Fruit fly (Drosophila melanogaster): ENCODE measurements around the gene Scgbeta.

Scgbeta gene

DNA sequence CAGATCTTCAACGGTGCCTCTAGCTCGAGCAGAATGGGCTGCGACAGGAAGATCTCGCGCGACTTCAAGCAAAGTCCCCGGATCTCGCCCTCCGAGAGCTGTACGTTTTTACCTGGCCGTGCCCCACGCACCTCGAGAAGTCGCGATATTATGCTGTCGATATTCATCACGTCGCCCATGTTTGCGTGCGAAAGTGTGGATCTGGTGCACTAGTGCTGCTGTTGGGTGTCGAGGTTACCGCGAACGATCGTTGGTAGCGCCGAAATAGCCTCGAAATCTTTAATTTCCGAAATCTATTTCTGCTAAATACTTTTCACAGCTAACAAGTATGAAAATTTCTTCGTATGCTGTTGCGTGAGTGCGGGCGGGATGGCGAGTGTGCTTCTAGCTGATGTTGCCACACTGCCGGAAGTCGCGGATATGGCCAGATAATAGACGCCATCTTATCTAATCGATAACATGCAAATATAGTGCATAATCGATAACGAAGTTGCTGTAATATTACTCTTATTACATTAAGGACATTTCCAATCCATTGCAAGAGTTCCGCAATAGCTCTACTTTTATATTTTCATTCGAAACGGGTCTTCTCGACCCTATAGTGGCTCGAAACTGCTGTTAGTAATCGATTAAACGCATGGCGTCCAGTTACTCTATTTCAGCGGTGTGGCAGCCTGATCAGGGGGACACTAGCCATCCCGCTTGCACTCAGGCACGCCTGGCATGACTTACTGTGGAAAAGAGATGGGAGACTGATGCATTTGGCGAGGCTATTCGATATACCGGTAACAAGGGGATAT, 3.5 kb upstream of the Scgbeta start, which contains the start of gene Pp1-87B:
TSS of gene Pp1-87B (minus strand) at position 408 of the 800 bp plus-strand sequence.
- TF ChIP-seq toe (GFP tag; optimal IDR thresholded peaks at IDR 0.05) (no peak), CG11617 (GFP tag; optimal IDR thresholded peaks at IDR 0.05) (peak; percentile 33), Crg-1 (GFP tag; optimal IDR thresholded peaks at IDR 0.05) (peak; percentile 4), Clk (GFP tag; optimal IDR thresholded peaks at IDR 0.05) (peak; percentile 22), CG14711 (tag; optimal IDR thresholded peaks at IDR 0.05) (no peak), pad (GFP tag; optimal IDR thresholded peaks at IDR 0.05) (peak; percentile 58), CG7045 (GFP tag; optimal IDR thresholded peaks at IDR 0.05) (peak; percentile 51), Mnt (GFP tag; optimal IDR thresholded peaks at IDR 0.05) (peak; percentile 25), tj (GFP tag; optimal IDR thresholded peaks at IDR 0.05) (peak; percentile 27), CG5204 (GFP tag; optimal IDR thresholded peaks at IDR 0.05) (no peak), bab1 (GFP tag; optimal IDR thresholded peaks at IDR 0.05) (peak; percentile 4), CG7101 (tag; optimal IDR thresholded peaks at IDR 0.05) (peak; percentile 24), CG1620 (GFP tag; optimal IDR thresholded peaks at IDR 0.05) (peak; percentile 40)

DNA sequence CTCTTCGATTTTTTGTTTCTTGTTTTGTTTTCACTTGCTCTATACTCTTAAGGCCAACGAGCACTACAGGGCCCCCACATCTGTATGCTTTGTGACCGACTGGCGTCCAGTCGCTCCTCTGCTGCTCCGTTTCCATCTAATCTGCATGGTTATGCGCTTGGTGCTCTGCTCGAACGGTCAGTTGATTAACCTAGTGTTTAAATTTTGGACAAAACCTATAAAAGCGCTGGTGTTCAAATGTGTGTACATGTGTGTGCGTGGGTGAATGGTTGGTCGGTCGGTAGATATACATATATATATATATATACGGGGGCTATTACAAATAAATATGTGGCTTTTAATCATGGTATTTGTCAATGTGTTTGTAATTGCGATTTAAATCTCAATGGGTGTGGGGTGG, 1.8 kb upstream of the Scgbeta start:
- TF ChIP-seq CG1620 (GFP tag; optimal IDR thresholded peaks at IDR 0.05) (no peak), Mnt (GFP tag; optimal IDR thresholded peaks at IDR 0.05) (no peak), CG14711 (tag; optimal IDR thresholded peaks at IDR 0.05) (no peak), Hr96 (GFP tag; optimal IDR thresholded peaks at IDR 0.05) (no peak), CG5204 (GFP tag; optimal IDR thresholded peaks at IDR 0.05) (no peak), CG7101 (tag; optimal IDR thresholded peaks at IDR 0.05) (no peak), cic (GFP tag; optimal IDR thresholded peaks at IDR 0.05) (no peak), pad (GFP tag; optimal IDR thresholded peaks at IDR 0.05) (no peak), bab1 (GFP tag; optimal IDR thresholded peaks at IDR 0.05) (no peak), ovo (GFP tag; optimal IDR thresholded peaks at IDR 0.05) (no peak), kay (GFP tag; ENCODE audit: borderline replicate concordance) (no peak)

DNA sequence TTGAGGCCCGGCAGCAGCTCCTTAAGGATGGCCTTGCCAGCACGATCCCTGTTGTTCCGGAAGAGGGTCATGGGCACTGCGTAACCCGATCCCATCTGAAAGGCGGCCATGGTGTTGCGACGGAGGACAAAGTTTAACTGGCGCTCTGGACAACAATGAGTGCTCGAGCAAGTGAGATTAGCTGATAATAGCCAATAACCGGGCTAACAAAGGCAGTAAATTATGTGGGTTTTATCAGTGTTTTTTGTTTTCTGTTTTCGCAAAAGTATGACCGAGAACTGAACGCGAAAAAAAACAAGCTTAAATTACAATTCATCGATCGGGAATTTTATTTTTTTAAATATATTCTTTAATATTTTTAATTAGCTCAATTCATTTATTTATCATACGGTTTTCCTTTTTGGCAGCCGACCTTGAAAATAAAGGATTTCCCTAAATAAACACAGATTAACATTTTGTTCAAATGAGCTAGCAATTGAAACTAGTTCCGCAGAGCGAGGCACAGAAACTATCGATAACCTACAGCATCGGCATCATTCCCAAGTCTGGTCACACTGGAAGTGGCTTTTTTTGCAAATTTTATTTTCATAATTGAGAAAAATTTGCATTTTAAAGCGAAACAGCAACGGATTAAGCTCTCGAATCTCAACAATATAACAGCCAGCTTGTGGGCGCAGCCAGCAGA, 8.8 kb downstream of the Scgbeta start, which contains the start of the genes Dip-C and pps:
TSS of gene Dip-C (minus strand) at position 486 of the 685 bp plus-strand sequence.
TSS of gene pps (plus strand) at position 555 of the 685 bp plus-strand sequence.
- TF ChIP-seq tj (GFP tag; optimal IDR thresholded peaks at IDR 0.05) (no peak), kay (GFP tag; ENCODE audit: borderline replicate concordance) (no peak), CG11617 (GFP tag; optimal IDR thresholded peaks at IDR 0.05) (peak; percentile 11), CG12768 (GFP tag; optimal IDR thresholded peaks at IDR 0.05) (no peak), Hr96 (GFP tag; optimal IDR thresholded peaks at IDR 0.05) (no peak), ovo (GFP tag; optimal IDR thresholded peaks at IDR 0.05) (no peak), Clk (GFP tag; optimal IDR thresholded peaks at IDR 0.05) (no peak), bab1 (GFP tag; optimal IDR thresholded peaks at IDR 0.05) (peak; percentile 14), CG1620 (GFP tag; optimal IDR thresholded peaks at IDR 0.05) (no peak), toe (GFP tag; optimal IDR thresholded peaks at IDR 0.05) (no peak), Crg-1 (GFP tag; optimal IDR thresholded peaks at IDR 0.05) (no peak), cnc (optimal IDR thresholded peaks at IDR 0.05) (no peak), pad (GFP tag; optimal IDR thresholded peaks at IDR 0.05) (no peak), Mnt (GFP tag; optimal IDR thresholded peaks at IDR 0.05) (peak; percentile 10), CG7045 (GFP tag; optimal IDR thresholded peaks at IDR 0.05) (no peak), cic (GFP tag; optimal IDR thresholded peaks at IDR 0.05) (no peak), CG14711 (tag; optimal IDR thresholded peaks at IDR 0.05) (no peak), CG7101 (tag; optimal IDR thresholded peaks at IDR 0.05) (no peak), CG5204 (GFP tag; optimal IDR thresholded peaks at IDR 0.05) (no peak), CG33017 (tag; optimal IDR thresholded peaks at IDR 0.05) (peak; percentile 27)

DNA sequence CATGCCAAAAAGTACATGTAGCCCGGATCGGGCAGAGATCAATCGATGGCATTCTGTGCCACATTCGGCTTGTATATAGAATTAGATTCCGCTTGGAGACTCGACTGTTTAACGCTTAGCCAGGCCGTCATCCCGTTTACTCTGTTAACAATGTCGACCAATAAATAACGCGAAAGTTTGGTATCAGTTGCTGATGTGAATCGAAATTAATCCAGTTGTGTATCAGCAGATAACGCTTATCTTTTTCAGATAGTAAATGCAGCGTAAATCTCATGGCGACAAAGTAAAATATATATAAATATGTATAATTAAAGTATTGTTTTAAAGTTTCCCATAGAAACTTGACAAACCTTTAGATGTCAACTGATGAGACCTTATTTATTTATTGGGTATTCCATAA, 10.8 kb downstream of the Scgbeta start:
- TF ChIP-seq CG12768 (GFP tag; optimal IDR thresholded peaks at IDR 0.05), result no peak
- no peak for TF ChIP-seq CG7101 (tag; optimal IDR thresholded peaks at IDR 0.05)
- no peak for TF ChIP-seq cnc (optimal IDR thresholded peaks at IDR 0.05)
- no peak for TF ChIP-seq CG14711 (tag; optimal IDR thresholded peaks at IDR 0.05)

DNA sequence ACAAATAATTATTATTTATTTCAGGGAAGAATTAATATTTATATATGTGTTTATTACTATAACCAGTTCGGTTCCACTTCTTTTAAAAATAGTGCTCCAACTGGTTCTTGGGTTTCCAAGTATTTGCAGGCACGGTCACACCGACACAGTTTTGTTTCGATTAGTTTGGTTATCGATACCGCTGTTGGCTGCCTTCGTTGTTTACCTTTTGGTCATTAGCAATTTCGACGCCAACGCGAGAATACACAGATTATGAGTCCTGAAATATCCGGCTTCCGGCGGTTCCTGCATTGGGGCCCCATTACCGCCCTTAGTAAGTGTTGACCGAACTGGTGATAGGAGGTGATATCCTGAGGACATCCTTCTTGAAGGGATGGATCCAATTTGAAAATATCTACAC, 14.1 kb downstream of the Scgbeta start, which contains the start of gene CG5196:
TSS of gene CG5196 (plus strand) at position 157 of the 400 bp plus-strand sequence.
- TF ChIP-seq CG33017 (tag; optimal IDR thresholded peaks at IDR 0.05), result no peak
- TF ChIP-seq Clk (GFP tag; optimal IDR thresholded peaks at IDR 0.05), result no peak
- peak; percentile 35 for TF ChIP-seq CG7101 (tag; optimal IDR thresholded peaks at IDR 0.05)
- peak; percentile 50 for TF ChIP-seq Mnt (GFP tag; optimal IDR thresholded peaks at IDR 0.05)
- TF ChIP-seq tj (GFP tag; optimal IDR thresholded peaks at IDR 0.05), result no peak
- no peak for TF ChIP-seq ovo (GFP tag; optimal IDR thresholded peaks at IDR 0.05)
- no peak for TF ChIP-seq CG12768 (GFP tag; optimal IDR thresholded peaks at IDR 0.05)
- TF ChIP-seq kay (GFP tag; ENCODE audit: borderline replicate concordance), result no peak
- TF ChIP-seq CG5204 (GFP tag; optimal IDR thresholded peaks at IDR 0.05), result no peak
- TF ChIP-seq CG7045 (GFP tag; optimal IDR thresholded peaks at IDR 0.05), result no peak
- TF ChIP-seq CG1620 (GFP tag; optimal IDR thresholded peaks at IDR 0.05), result peak; percentile 20
- TF ChIP-seq cic (GFP tag; optimal IDR thresholded peaks at IDR 0.05), result peak; percentile 2
- peak; percentile 2 for TF ChIP-seq CG14711 (tag; optimal IDR thresholded peaks at IDR 0.05)
- peak; percentile 60 for TF ChIP-seq bab1 (GFP tag; optimal IDR thresholded peaks at IDR 0.05)
- no peak for TF ChIP-seq Crg-1 (GFP tag; optimal IDR thresholded peaks at IDR 0.05)
- no peak for TF ChIP-seq cnc (optimal IDR thresholded peaks at IDR 0.05)
- no peak for TF ChIP-seq pad (GFP tag; optimal IDR thresholded peaks at IDR 0.05)
- no peak for TF ChIP-seq toe (GFP tag; optimal IDR thresholded peaks at IDR 0.05)
- peak; percentile 8 for TF ChIP-seq CG11617 (GFP tag; optimal IDR thresholded peaks at IDR 0.05)

Measured in whole organism, adult.